Worm (Caenorhabditis elegans) whole organism, L3 larva: ENCODE measurements around the gene famh-161.

Experiments
- R02D3.7 ChIP-seq: fragments of 150-350 bp; optimal IDR thresholded peaks from 2 replicates; lab custom pipeline; 2014; ENCODE audit warnings: missing biosample characterization, missing genetic modification characterization
- ZK546.5 ChIP-seq: sonication (generic microtip); optimal IDR thresholded peaks from 2 replicates; lab custom pipeline; 2017; ENCODE audit warnings: missing biosample characterization, missing genetic modification characterization
- aly-2 ChIP-seq: fragments of 150-350 bp; optimal IDR thresholded peaks from 2 replicates; lab custom pipeline; 2014; ENCODE audit warnings: missing biosample characterization, missing genetic modification characterization
- ama-1 ChIP-seq: fragments of 150-350 bp; optimal IDR thresholded peaks from 2 replicates; lab custom pipeline; 2018
- ceh-28 ChIP-seq: fragments of 150-350 bp; optimal IDR thresholded peaks from 2 replicates; lab custom pipeline; 2014; ENCODE audit warnings: missing biosample characterization, missing genetic modification reagents, missing genetic modification characterization
- ceh-9 ChIP-seq: sonication (generic microtip); optimal IDR thresholded peaks from 2 replicates; lab custom pipeline; 2018; ENCODE audit warnings: missing biosample characterization, missing genetic modification characterization
- daf-12 ChIP-seq: fragments of 150-350 bp; optimal IDR thresholded peaks from 2 replicates; lab custom pipeline; 2014; ENCODE audit warnings: missing biosample characterization, missing genetic modification reagents, missing genetic modification characterization
- egl-27 ChIP-seq: sonication (generic microtip); optimal IDR thresholded peaks from 4 replicates; lab custom pipeline; 2017; ENCODE audit warnings: missing biosample characterization, missing genetic modification reagents, missing genetic modification characterization
- egl-5 ChIP-seq: fragments of 150-350 bp; optimal IDR thresholded peaks from 2 replicates; lab custom pipeline; 2017; ENCODE audit warnings: missing biosample characterization, missing genetic modification reagents, missing genetic modification characterization, inconsistent platforms
- elt-1 ChIP-seq: fragments of 150-350 bp; optimal IDR thresholded peaks from 2 replicates; lab custom pipeline; 2014; ENCODE audit warnings: missing biosample characterization, missing genetic modification characterization
- elt-2 ChIP-seq: sonication (generic microtip); optimal IDR thresholded peaks from 2 replicates; lab custom pipeline; 2016; ENCODE audit warnings: missing genetic modification reagents, mild to moderate bottlenecking, missing genetic modification characterization, missing compliant biosample characterization
- elt-3 ChIP-seq, 3 experiments: fragments of 150-350 bp in 1 of 3; sonication (generic microtip) in 2 of 3; optimal IDR thresholded peaks; 2 replicates in 2 of 3; 4 replicates in 1 of 3; lab custom pipeline; 2014 to 2017; ENCODE audit warnings: missing biosample characterization in 3 of 3, missing genetic modification characterization in 3 of 3
- fkh-10 ChIP-seq: sonication (generic microtip); optimal IDR thresholded peaks from 2 replicates; lab custom pipeline; 2017; ENCODE audit warnings: missing biosample characterization, missing genetic modification reagents, missing genetic modification characterization
- fos-1 ChIP-seq: fragments of 150-350 bp; optimal IDR thresholded peaks from 2 replicates; lab custom pipeline; 2014; ENCODE audit warnings: missing biosample characterization, missing genetic modification characterization
- hmg-11 ChIP-seq: sonication (generic microtip); optimal IDR thresholded peaks from 2 replicates; lab custom pipeline; 2016; ENCODE audit warnings: missing genetic modification characterization, missing compliant biosample characterization
- jun-1 ChIP-seq: fragments of 150-350 bp; optimal IDR thresholded peaks from 2 replicates; lab custom pipeline; 2014; ENCODE audit warnings: missing biosample characterization, missing genetic modification reagents, missing genetic modification characterization
- lin-15B ChIP-seq: fragments of 150-350 bp; optimal IDR thresholded peaks from 2 replicates; lab custom pipeline; 2014; ENCODE audit warnings: missing biosample characterization, missing genetic modification characterization
- lin-39 ChIP-seq: fragments of 150-350 bp; optimal IDR thresholded peaks from 2 replicates; lab custom pipeline; 2018; ENCODE audit warnings: missing biosample characterization, missing genetic modification reagents, missing genetic modification characterization
- lsy-12 ChIP-seq: sonication (generic microtip); optimal IDR thresholded peaks from 2 replicates; lab custom pipeline; 2016; ENCODE audit warnings: mild to moderate bottlenecking, missing genetic modification characterization, missing compliant biosample characterization
- mdl-1 ChIP-seq: fragments of 150-350 bp; optimal IDR thresholded peaks from 2 replicates; lab custom pipeline; 2014; ENCODE audit warnings: missing biosample characterization, missing genetic modification characterization
- nfya-1 ChIP-seq: sonication (generic microtip); optimal IDR thresholded peaks from 2 replicates; lab custom pipeline; 2017; ENCODE audit warnings: missing genetic modification characterization, mild to moderate bottlenecking, missing compliant biosample characterization, antibody characterized with exemption, moderate library complexity; ENCODE audit not compliant: insufficient read depth
- nhr-12 ChIP-seq: fragments of 150-350 bp; optimal IDR thresholded peaks from 2 replicates; lab custom pipeline; 2014; ENCODE audit warnings: missing biosample characterization, missing genetic modification characterization
- nhr-23 ChIP-seq: fragments of 150-350 bp; optimal IDR thresholded peaks from 2 replicates; lab custom pipeline; 2014; ENCODE audit warnings: missing biosample characterization, missing genetic modification reagents, missing genetic modification characterization
- nhr-237 ChIP-seq: fragments of 150-350 bp; optimal IDR thresholded peaks from 2 replicates; lab custom pipeline; 2014; ENCODE audit warnings: missing biosample characterization, missing genetic modification characterization
- nhr-25 ChIP-seq: sonication (generic microtip); optimal IDR thresholded peaks from 2 replicates; lab custom pipeline; 2017; ENCODE audit warnings: missing biosample characterization, missing genetic modification characterization
- nhr-43 ChIP-seq: sonication (generic microtip); optimal IDR thresholded peaks from 2 replicates; lab custom pipeline; 2016; ENCODE audit warnings: mild to moderate bottlenecking, missing genetic modification characterization, missing compliant biosample characterization; ENCODE audit not compliant: poor library complexity, severe bottlenecking
- nhr-76 ChIP-seq: fragments of 150-350 bp; sonication (generic microtip); optimal IDR thresholded peaks from 5 replicates; lab custom pipeline; 2014; ENCODE audit warnings: missing biosample characterization, missing genetic modification characterization
- nhr-77 ChIP-seq: fragments of 150-350 bp; optimal IDR thresholded peaks from 2 replicates; lab custom pipeline; 2014; ENCODE audit warnings: missing biosample characterization, missing genetic modification characterization
- pha-4 ChIP-seq: fragments of 150-350 bp; optimal IDR thresholded peaks from 2 replicates; lab custom pipeline; 2014; ENCODE audit warnings: missing biosample characterization, missing genetic modification reagents, missing genetic modification characterization
- pqm-1 ChIP-seq: fragments of 150-350 bp; optimal IDR thresholded peaks from 2 replicates; lab custom pipeline; 2017; ENCODE audit warnings: missing biosample characterization, missing genetic modification characterization, inconsistent platforms
- sea-2 ChIP-seq: fragments of 150-350 bp; sonication (generic microtip); optimal IDR thresholded peaks from 4 replicates; lab custom pipeline; 2014; ENCODE audit warnings: missing biosample characterization, missing genetic modification reagents, missing genetic modification characterization
- snpc-4 ChIP-seq: fragments of 150-350 bp; optimal IDR thresholded peaks from 2 replicates; lab custom pipeline; 2014; ENCODE audit warnings: missing biosample characterization, missing genetic modification characterization
- tbx-2 ChIP-seq: sonication (generic microtip); optimal IDR thresholded peaks from 2 replicates; lab custom pipeline; 2016; ENCODE audit warnings: mild to moderate bottlenecking, missing genetic modification characterization, missing compliant biosample characterization
- unc-39 ChIP-seq: sonication (generic microtip); optimal IDR thresholded peaks from 4 replicates; lab custom pipeline; 2017; ENCODE audit warnings: missing biosample characterization, missing genetic modification characterization
- unc-62 ChIP-seq: fragments of 150-350 bp; sonication (generic microtip); optimal IDR thresholded peaks from 4 replicates; lab custom pipeline; 2014; ENCODE audit warnings: missing biosample characterization, missing genetic modification reagents, missing genetic modification characterization
- ztf-11 ChIP-seq: fragments of 150-350 bp; optimal IDR thresholded peaks from 2 replicates; lab custom pipeline; 2014; ENCODE audit warnings: missing biosample characterization, missing genetic modification characterization
- ztf-4 ChIP-seq: fragments of 150-350 bp; optimal IDR thresholded peaks from 2 replicates; lab custom pipeline; 2014; ENCODE audit warnings: missing biosample characterization, missing genetic modification characterization

The famh-161 gene

ce11 chrV:20534072-20534471 lies at the start of gene famh-161:
Gene famh-161 (minus strand): TSS chrV:20534172.
- TF ChIP-seq nhr-12 (tag; lab: Kevin White, UChicago) = no peak

ce11 chrV:20580511-20581040 lies 46.6 kb upstream of the famh-161 start, which contains the start of gene F26F2.7:
Gene F26F2.7 (plus strand): TSS chrV:20580990.
- TF ChIP-seq R02D3.7 (tag; lab: Kevin White, UChicago) = peak; percentile 50
- TF ChIP-seq egl-27 (tag; lab: Kevin White, UChicago) = peak; percentile 35
- TF ChIP-seq elt-3 (tag; optimal IDR thresholded peaks at IDR 0.05; lab: Kevin White, UChicago) = no peak
- peak; percentile 51 for TF ChIP-seq lsy-12 (tag; lab: Kevin White, UChicago)
- TF ChIP-seq snpc-4 (tag; lab: Kevin White, UChicago) = peak; percentile 90
- TF ChIP-seq nhr-43 (tag; lab: Kevin White, UChicago) = peak; percentile 54
- TF ChIP-seq lin-15B (tag; lab: Kevin White, UChicago) = peak; percentile 56
- TF ChIP-seq ceh-28 = peak; percentile 60
- TF ChIP-seq ZK546.5 = no peak
- TF ChIP-seq pha-4 (tag; lab: Kevin White, UChicago) = peak; percentile 83
- TF ChIP-seq sea-2 (GFP tag; lab: Kevin White, UChicago) = no peak
- TF ChIP-seq lin-39 (tag; lab: Kevin White, UChicago) = peak; percentile 27
- no peak for TF ChIP-seq nhr-77 (tag; lab: Kevin White, UChicago)
- no peak for TF ChIP-seq nhr-12 (tag; lab: Kevin White, UChicago)
- TF ChIP-seq egl-5 (tag; lab: Kevin White, UChicago) = peak; percentile 71
- TF ChIP-seq fkh-10 (GFP tag; lab: Kevin White, UChicago) = peak; percentile 34
- TF ChIP-seq nfya-1 (tag; lab: Kevin White, UChicago) = peak; percentile 82
- TF ChIP-seq tbx-2 (tag; lab: Kevin White, UChicago) = peak; percentile 65
- peak; percentile 83 for TF ChIP-seq hmg-11
- peak; percentile 10 for TF ChIP-seq pqm-1 (tag; lab: Kevin White, UChicago)
- no peak for TF ChIP-seq fos-1 (tag; lab: Kevin White, UChicago)
- TF ChIP-seq mdl-1 (tag; lab: Kevin White, UChicago) = peak; percentile 17
- TF ChIP-seq jun-1 (tag; lab: Kevin White, UChicago) = peak; percentile 72
- peak; percentile 50 for TF ChIP-seq nhr-23 (tag; lab: Kevin White, UChicago)
- TF ChIP-seq aly-2 (tag; lab: Kevin White, UChicago) = no peak
- TF ChIP-seq elt-2 = peak; percentile 80
- no peak for TF ChIP-seq elt-1 (tag; lab: Kevin White, UChicago)
- no peak for TF ChIP-seq nhr-76 (tag; lab: Kevin White, UChicago)

DNA sequence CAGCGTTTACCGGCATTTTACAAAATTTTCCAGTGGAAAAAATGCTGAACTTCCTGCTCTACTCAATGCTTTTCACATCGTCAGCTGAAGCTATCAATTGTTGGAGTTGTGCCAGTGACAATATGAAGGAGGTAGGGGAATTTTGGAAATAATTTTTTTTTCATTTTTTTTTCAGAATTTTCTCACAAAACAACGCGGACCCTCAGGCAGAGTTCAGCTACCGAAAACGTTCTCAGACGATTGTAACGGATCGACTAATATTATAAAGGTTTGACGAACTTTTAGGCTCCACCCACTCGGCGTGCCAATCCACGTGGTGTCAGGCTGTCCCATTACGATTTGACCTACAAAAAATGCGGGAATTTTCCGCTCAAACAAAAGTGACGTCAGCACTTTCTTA lies 45.6 kb upstream of the famh-161 start, which contains the start of gene F26F2.8:
F26F2.8 (plus strand) TSS at position 13 of the 400 bp plus-strand sequence.
- TF ChIP-seq ztf-11 (tag; lab: Kevin White, UChicago) = no peak

- TF ChIP-seq unc-39 (tag; lab: Kevin White, UChicago) = no peak
- TF ChIP-seq ama-1 (lab: Kevin White, UChicago) = no peak
- TF ChIP-seq unc-62 (GFP tag; lab: Kevin White, UChicago) = no peak
- TF ChIP-seq ceh-9 (tag; lab: Kevin White, UChicago) = no peak
- TF ChIP-seq nhr-25 (tag; lab: Kevin White, UChicago) = no peak
- no peak for TF ChIP-seq ztf-4 (tag; lab: Kevin White, UChicago)
- TF ChIP-seq nhr-43 (tag; lab: Kevin White, UChicago) = no peak
- no peak for TF ChIP-seq hmg-11
- TF ChIP-seq ZK546.5 = no peak
Measured at ce11 chrV:20574872-20575271, 40.9 kb upstream of the famh-161 start.

DNA sequence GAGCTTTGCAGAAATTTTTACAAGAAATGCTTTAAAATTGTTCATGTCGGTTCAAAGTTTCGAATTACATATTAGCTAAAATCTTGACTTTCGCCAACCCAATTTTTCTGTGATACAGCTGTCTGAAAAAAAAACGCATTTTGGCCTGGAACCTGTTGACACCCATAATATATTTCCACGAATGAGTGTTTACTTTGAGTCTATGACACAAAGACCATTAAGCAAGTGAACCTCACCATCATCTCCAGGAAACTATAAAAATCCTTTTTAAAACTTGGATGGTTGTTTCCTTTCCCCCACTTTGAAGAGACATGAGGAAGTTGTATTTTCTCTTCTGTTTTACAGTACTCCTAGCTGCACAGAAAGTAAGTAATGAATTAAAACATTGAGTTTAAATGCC lies 40.3 kb upstream of the famh-161 start, which contains the start of gene clec-263:
clec-263 (plus strand) TSS at position 301 of the 400 bp plus-strand sequence.
- TF ChIP-seq ZK546.5 (no peak), nhr-237 (tag; lab: Kevin White, UChicago) (no peak), nhr-77 (tag; lab: Kevin White, UChicago) (no peak), nhr-12 (tag; lab: Kevin White, UChicago) (no peak), hmg-11 (no peak), daf-12 (tag; lab: Kevin White, UChicago) (no peak), unc-39 (tag; lab: Kevin White, UChicago) (no peak)
